Worm (Caenorhabditis elegans): ENCODE data around the gene ZK354.9.

DNA sequence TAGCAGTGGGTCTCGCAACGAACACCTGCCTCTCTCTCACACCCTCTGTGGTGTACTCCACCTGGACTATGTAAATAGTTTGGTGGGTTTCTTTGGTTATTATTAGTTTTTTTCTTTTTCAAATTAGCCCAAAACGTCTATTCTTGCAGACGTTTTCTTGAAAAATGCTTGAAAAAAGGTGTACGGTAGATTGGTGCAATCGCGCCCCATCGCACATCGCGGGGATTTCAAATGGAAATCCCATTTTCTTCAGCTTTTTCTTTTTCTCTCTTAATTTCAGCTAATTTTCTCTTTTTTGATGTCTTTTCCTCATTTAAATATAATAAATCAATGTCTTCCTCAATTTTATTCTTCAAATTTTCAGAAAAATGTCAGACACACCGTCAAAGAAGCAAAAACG, 46.2 kb upstream of the ZK354.9 start, which contains the start of gene Y4C6B.1:
- TF ChIP-seq aly-1 (tag; optimal IDR thresholded peaks at IDR 0.05) (no peak), hnd-1 (tag; optimal IDR thresholded peaks at IDR 0.05) (no peak), ama-1 (optimal IDR thresholded peaks at IDR 0.05) (no peak), pes-1 (GFP tag; IDR thresholded peaks at IDR 0.05) (0 out of 2 replicates have a peak, but pooled peaks have one; percentile 41), hmbx-1 (tag; optimal IDR thresholded peaks at IDR 0.05) (no peak)

Measured in whole organism, early embryonic.